Fruit fly (Drosophila melanogaster) ovary, adult (tissue): ENCODE measurements around the gene srl.

Source experiments
- CG17801 ChIP-seq: fragments of 200-800 bp; optimal IDR thresholded peaks from 2 replicates; lab custom pipeline; 2019; ENCODE audit warnings: missing biosample characterization, mild to moderate bottlenecking, missing genetic modification characterization, moderate library complexity; ENCODE audit not compliant: partially characterized antibody

srl gene

dm6 chr3R:4428585-4429464 lies at the start of gene srl:
srl (minus strand) TSS chr3R:4429335.
- peak; percentile 27 for TF ChIP-seq CG17801 (GFP tag; lab: Kevin White, UChicago)

DNA sequence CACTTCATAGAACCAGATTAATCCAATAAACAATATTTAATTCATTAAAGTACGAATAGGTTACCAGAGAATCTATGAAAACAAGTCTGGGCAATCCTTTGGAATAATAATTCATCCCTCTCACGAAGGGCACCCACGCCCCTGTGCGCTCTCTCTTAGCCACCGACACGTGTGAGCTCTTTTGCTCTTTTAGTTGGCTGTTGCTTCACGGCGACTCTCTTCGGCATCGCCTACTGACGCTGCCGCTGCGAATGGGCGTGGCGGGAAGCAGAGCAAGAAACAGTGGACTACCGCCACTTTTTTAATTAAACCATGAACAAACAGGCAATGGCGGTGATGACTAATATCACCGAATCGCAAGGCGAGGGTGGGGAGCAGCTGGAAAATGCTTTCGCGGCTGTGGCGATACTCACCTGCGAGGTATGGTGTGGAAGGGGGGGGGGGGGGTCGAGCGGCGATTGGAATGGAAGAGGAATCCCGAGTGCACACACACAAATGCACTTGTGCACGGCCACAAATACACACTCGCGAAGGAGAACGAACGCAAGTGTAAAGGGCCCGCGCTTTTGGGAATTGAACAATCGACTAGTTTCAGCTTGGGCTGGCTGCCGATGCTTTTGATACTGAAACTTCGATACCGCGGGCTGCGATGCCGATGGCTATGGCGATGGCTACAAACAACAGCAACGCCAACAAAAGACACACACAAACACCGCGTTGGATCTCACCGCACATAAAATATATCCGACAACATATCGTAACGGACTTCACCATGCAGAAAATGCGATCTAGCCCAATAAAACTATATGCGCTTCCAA lies 49.3 kb upstream of the srl start:
- TF ChIP-seq CG17801 (GFP tag; lab: Kevin White, UChicago): peak; percentile 80

DNA sequence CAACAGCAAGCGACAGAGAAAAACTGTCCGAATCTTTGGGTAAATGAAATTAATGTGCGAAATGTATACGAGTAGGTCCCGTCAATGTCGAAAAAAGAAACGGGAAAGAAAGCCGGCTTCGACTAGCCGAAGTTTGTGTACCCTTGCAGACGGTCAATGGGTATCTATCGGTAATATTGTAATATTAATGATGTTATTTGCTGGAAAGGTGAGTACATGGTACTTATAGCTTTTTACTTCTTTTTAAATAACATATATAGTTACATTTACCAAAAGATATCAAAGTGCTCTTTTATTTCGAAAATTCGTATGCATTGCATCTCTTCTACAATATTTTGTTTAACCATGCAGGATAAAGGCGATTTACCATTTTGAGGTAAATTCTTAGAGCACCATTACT lies 46.9 kb upstream of the srl start:
- TF ChIP-seq CG17801 (GFP tag; lab: Kevin White, UChicago): no peak

DNA sequence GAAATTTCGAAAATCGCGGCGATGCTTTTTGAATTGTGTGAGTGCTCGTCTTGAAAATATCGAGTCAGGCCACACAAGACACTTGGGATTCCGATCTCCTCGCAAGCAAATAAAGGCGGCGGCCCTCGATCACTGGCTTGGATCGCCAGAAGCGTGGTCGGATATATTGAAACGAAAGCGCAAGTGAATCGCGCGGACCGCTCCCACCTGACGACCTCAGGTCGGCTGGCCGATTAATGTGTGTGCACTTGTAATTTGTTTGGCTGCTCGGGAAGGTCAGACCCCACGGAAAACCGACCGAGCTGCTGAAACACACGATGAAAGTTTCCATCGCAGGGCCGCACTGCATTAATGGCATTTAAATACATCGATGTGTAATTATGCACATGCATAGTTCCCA lies 46.2 kb upstream of the srl start:
- TF ChIP-seq CG17801 (GFP tag; lab: Kevin White, UChicago): no peak

DNA sequence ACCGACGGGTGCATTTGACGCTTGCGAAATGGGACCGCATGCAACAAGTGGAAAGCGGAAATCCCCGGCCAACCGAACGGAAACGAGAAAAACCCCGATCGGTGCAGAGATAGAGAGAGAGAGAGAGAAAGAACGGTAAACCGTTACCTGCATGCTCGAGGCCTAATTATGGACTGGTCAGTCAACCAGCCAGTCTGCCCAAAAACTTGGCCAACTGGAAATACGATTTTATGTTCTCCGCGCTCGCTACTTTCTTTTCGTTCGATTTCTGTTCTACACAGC lies 43.5 kb upstream of the srl start:
- TF ChIP-seq CG17801 (GFP tag; lab: Kevin White, UChicago): no peak

- TF ChIP-seq CG17801 (GFP tag; lab: Kevin White, UChicago): no peak
Measured at dm6 chr3R:4471846-4472693, 42.9 kb upstream of the srl start.

DNA sequence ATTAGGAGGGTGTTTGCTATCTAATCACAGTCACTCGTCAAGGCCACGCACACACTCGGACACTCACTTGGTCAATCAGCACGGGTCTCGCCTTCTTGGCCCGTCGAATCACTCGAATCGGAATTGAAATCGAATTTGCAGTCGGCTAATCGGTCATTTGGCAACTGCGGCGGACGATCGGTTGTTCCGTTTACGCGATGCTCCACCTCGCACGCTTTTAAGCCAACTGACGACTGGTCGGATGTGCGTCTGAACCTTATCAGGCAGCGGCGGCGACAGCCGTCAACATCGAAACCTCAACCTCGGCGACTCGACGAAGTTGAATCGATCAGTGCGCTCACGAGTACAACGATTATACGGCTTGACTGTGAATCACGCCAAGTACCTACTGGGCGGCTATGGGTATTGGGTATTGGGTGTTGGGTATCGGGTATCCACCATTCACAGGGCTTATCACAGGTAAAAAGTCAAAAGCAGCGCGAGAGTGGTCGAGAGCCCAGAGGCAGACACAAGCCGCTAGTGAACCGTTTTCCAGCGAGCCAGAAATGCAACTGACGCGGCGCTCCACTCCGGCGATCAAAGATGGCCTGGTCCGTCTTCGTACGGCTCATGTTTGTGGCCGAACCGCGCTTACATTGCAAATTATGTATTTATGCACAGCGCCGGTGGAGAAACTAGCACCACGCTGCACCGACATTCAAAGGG lies 42.1 kb upstream of the srl start:
- TF ChIP-seq CG17801 (GFP tag; lab: Kevin White, UChicago): peak; percentile 27

DNA sequence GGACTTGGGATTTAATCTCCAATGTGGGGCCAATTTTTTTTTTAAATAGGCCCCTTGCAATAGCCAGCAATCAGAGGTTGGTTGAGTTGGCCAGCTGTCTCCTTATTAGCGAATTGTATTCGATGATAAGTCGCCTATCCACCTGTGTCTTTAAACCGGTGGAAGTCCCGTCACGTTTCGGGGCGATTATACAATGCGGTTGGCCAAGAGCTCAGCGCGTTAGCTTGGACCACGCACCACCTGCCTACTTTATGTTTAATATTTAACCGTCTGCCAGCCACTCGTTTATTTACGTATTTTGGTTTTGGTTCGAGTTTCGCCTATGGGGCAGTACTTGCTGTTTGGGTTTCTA lies 41.5 kb upstream of the srl start:
- no peak for TF ChIP-seq CG17801 (GFP tag; lab: Kevin White, UChicago)

- TF ChIP-seq CG17801 (GFP tag; lab: Kevin White, UChicago): no peak
Measured at dm6 chr3R:4468926-4469325, 39.8 kb upstream of the srl start.

DNA sequence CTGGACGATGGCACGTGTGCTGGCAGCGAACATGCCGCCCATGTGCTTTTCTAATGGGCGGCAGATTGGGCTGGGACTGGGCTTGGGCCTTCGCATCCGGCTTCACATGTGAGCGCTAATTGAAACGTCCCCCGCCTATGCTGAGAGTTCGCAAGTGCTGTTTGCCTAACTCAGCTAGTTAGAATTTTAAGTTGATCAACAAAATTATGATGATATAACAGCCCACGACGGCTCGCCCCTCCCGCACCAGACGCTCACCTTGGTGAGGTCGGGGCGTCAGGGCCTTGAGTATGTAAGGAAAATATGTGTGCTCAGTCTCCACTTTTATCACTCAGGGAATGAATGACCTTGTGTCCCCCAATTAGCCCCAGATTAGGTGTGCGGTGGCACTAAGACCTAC lies 37.8 kb upstream of the srl start:
- TF ChIP-seq CG17801 (GFP tag; lab: Kevin White, UChicago): no peak

DNA sequence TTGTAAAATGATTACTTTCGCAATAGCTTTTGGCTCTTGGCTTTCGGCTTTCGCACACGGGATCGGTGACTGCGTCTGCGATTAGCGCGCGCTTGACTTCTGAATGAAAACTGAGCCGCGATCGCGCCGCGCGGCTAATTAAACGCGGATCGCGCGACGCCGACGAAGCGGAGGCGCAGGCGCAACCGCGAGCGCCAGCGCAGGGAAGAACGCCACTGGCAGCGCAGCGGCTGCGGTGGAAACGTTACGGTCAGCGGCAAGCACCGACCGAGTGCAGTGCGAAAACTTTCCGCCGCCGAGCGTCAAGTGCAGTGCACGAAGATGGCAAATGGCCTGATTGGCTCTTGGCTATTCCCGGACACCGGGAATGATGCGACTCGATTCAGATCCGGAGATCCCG lies 33.6 kb upstream of the srl start, which contains the start of gene CG31522:
CG31522 (minus strand) TSS at position 101 of the 400 bp plus-strand sequence.
- TF ChIP-seq CG17801 (GFP tag; lab: Kevin White, UChicago): no peak

- TF ChIP-seq CG17801 (GFP tag; lab: Kevin White, UChicago): no peak
Measured at dm6 chr3R:4458272-4458671, 29.1 kb upstream of the srl start.

DNA sequence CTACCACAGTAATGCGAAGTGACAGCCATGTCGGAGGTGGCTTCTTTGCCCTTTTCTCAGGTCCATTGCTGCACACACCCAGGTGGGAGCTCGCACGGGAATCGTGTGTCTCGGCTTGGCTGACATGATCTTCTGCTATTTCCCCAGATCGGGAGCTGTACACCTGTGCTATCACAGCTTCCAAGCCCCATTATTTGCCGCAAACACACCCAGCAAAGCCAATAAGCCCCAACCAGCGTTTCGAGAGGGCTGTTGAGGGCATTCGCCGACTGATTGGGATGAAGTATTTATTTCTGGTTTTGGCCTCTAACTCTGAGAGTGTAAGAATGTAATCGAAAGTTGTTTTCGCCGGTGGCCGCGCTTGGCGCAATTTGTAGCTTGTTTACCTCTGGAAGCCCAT lies 28.5 kb upstream of the srl start:
- TF ChIP-seq CG17801 (GFP tag; lab: Kevin White, UChicago): no peak

- peak; percentile 14 for TF ChIP-seq CG17801 (GFP tag; lab: Kevin White, UChicago)
Measured at dm6 chr3R:4453213-4453956, 24.2 kb upstream of the srl start.
